Fruit fly (Drosophila melanogaster) whole organism, larva: ENCODE data around the gene CG31221.

ENCODE experiments used
- noc ChIP-seq: fragments of 200-800 bp; sonication (Bioruptor generic); optimal IDR thresholded peaks from 3 replicates; lab custom pipeline; 2019; ENCODE audit warnings: missing biosample characterization, mild to moderate bottlenecking, missing genetic modification characterization, moderate library complexity

The CG31221 gene

DNA sequence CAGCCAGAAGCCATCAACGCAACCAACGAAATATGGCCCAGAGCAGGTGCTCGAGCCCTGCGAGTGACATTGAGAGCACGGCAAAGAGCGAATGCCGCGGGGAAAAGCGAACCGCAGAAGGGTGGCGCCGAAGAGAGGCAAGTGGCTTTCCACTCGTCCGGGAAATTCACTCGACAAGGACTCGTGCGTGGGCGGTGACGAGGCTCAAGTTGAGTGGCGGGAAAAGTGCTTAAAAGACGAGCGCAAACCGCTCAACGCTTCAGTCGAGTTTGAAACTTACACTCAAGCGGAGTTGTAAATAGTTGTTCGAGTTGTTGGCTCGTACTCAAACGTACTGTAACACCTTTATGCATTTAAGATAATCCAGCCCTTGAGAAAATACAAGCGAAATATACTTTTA, at the start of gene CG31221:
Gene CG31221 (plus strand): TSS at position 256 of the 400 bp plus-strand sequence.
- TF ChIP-seq noc: no peak

DNA sequence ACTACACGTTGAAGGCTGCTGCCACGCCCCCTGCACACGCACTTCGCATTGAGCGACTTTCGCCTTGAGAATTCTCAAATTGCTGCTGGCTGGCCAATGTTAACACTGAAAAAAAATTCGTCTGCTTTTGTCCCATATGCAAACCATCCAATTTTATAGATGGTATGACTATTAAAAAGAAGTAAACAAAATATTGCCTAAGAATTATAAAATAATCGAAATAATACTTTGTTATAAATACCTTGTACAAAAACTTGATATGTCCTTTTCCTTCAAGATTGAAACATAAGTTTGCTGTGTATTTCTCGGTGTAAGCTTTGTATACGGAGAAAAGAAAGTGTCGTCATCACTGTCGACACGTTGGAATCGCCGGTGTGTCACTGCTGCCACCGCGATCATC, 49.6 kb upstream of the CG31221 start:
- TF ChIP-seq noc: no peak

DNA sequence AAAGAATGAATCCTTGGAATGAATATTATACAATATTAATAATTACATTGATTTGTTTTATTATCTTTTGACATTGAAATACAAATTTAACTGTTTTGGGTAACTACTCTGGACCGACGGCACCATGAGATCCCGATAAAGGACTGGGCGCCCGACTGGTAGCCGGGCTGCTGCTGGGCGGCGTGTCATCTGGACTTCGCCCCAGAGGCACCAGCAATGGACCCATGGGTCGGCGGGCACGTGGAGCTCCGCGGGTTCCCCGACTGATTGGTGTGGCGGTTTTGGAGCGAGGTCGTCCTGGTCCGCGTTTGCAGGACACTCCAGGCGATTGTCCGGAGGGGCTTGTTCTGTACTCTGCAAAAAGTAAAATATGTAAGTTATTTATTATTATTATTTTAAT, 43.4 kb upstream of the CG31221 start:
- no peak for TF ChIP-seq noc

DNA sequence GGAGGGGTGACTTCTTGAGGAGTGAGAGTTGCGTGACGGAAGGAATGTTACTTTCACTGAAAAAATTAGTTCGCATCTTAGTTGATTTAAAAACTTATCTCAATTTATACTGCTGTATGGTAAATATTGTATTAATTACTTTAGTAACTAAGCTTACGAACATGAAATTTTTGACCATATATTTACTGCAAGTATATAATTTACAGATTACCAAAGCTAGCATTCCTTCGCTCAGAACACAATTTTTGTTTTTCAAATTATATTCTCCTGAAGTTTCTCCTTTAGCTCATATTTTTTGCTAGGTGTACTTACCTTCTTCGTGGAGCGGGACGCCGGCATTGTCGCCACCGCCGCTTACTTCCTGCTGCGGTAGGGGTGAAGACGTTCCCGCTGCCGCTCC, 41.8 kb upstream of the CG31221 start:
- TF ChIP-seq noc: no peak

DNA sequence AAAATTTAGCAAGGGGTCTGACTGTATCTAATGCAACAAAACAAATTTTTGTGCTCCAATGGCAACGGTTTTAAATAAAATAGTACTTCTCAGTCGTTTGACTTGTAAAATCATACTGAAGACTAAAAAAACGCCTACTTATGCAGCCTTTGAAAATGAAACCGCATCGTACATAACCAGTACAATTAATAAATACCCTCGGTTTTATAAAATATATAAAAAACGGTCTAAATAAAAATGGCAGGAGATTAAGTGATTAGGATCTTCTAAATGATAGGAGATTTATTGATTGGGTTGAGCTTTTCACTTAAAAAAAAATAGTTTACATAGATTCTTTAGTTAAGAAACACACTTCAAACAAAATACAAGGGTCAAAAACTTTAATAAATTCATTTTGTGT, 37.8 kb upstream of the CG31221 start, which contains the start of gene CG3581:
Gene CG3581 (minus strand): TSS at position 101 of the 400 bp plus-strand sequence.
- no peak for TF ChIP-seq noc

DNA sequence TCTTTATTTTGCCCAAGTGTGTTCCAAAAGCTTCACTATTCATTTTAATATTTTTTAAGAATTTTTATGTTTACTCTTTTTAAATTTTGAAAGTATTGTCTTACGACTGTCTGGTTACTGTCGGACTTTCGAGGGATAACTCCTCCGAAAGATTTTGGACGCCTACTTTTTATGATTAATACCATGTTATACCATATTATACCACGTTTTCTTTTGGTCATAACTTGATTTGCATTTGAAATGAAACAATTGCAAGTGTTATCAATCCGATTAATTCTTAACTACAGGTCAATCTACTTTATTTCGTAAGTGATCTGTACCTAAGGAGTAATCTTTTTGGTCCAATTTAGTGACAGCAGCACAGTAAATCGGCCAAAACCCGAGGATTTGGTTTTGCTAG, 36.6 kb upstream of the CG31221 start, which contains the start of gene CG31404:
Gene CG31404 (minus strand): TSS at position 101 of the 400 bp plus-strand sequence.
- TF ChIP-seq noc: no peak

DNA sequence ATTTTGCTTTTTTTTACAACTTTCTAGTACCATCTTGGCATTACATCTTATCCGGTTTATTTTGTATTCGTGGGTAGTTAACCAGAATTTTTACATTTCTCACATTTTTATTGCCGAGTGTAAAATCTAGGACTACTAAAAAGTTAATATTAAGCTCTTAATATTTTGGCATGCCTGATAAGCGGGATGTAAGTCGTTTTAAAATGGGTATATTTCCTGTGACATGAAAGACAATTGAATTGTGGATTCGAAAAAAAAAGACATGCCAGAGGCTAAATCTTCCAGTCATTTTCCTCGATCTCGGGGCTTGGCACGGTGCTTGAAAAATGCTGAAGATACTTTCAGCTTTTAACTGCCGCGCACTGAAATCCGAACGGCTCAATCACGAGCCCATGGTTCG, 35.4 kb upstream of the CG31221 start, which contains the start of gene CG31245:
Gene CG31245 (minus strand): TSS at position 101 of the 400 bp plus-strand sequence.
- TF ChIP-seq noc: no peak

DNA sequence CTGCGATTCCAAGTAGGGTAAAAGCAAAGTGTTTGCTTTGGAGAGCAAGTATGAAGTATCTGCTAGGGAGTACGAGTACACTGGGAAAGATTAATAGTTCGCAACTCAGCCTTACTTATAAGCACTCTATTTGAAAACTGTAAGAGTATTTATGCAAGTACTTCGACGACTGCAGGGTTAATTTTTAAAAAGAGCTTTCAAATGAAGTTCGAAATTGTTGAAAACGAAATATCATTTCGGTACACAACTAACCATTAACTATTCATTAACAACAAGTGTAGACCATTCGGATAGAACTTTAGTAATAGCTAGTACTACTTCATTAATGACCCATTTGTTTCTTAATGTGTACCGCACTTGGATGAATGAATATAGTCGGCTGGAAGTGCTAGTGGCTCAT, 29.2 kb upstream of the CG31221 start:
- no peak for TF ChIP-seq noc

DNA sequence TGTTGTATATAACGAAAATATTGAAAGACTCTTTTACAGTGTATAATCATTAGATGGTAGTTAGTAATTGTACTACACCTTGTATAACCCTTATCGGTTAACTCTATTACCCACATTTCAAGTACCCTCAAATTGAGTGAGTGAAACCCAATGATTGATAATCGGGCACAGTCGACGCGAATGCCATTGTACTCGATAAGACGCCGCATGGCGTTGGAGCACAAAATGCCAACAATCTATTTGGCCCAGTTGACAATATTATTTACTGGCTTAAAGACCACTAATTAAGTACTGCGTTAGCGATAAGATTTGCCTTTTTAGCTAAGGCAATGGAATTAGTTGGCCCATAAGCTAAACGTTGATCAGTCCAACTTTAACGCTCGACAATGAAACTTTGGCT, 24.9 kb upstream of the CG31221 start, which contains the start of gene CG3734:
Gene CG3734 (plus strand): TSS at position 254 of the 400 bp plus-strand sequence.
- peak; percentile 59 for TF ChIP-seq noc

DNA sequence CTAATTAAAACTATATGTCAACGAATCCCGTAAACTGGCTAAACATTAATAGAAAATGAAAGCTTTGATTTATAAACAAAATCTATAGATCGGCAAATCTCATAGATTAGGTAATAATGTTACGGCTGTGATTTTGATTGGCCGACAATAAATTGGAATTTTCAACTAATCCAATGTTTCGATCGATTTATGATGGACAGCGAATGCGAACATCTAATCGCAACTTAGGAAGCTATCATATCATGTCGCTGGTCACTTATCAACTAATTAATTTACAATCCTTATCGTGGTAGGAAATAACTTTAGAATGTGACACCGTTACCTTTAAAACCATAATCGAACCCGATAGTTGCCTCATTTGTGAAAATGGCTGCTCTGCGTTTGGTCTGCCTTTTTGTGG, 22.6 kb upstream of the CG31221 start, which contains the start of gene CG18493:
Gene CG18493 (plus strand): TSS at position 352 of the 400 bp plus-strand sequence.
- TF ChIP-seq noc: peak; percentile 78

DNA sequence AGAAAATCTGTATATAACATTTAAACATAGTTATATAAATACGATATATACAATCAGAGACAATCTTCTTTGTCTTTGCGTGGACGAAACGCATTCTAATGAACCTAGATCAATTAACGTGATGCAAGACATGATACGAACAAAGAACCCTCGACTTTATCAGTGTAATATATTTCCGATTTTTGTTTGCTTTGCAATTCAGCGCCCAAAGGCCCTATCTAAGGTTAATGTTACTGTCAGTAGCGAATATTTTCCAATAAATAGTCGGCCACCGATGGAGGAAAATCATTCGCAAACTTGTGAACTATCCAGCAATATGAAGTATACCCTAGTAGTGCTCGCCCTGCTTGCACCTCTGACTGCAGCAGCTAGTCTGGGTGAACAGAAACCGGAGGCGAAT, 19.4 kb upstream of the CG31221 start, which contains the start of gene CG3739:
Gene CG3739 (plus strand): TSS at position 301 of the 400 bp plus-strand sequence.
- TF ChIP-seq noc: no peak

DNA sequence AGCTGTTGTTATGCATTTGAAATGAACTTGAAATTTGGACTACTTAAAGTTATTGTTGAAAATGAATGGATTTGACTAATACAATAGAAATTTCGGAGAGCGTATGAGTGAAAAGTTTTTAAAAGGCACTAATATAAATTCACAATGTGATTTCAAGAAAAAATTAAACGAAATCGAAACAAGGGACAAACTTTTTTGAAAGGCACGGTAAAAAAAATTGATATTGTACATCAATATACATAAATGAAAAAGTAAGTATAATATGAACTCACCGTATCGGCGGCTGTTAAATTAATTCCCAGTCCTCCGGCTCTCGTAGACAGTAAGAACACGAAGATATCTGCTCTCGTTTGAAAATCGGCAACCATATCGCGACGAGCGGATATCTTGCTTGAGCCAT, 14.0 kb upstream of the CG31221 start, which contains the start of gene CG31244:
Gene CG31244 (minus strand): TSS at position 101 of the 400 bp plus-strand sequence.
- TF ChIP-seq noc: no peak

DNA sequence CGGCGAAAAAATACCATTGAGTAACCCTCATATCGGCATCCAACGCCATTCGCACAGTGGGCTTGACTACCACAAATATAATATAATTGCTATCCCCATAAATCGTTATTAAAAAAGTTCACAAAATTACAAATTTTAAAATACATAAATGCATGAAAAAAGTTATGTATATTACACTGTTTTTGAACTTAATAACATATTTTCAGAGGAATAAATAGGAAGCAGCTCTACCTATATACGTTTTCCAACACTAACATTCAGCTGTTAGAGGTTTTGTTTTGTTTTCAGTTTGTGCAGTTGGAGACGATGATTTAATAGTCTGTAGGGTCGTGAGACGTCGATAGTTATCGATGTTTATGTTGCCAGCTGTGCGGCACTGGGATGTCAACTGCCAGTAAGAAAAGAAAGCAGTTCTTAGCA, 9.4 kb upstream of the CG31221 start, which contains the start of the genes Ino80 and Aptx:
Gene Ino80 (minus strand): TSS at position 58 of the 420 bp plus-strand sequence.
Gene Aptx (plus strand): TSS at position 360 of the 420 bp plus-strand sequence.
- peak; percentile 91 for TF ChIP-seq noc

DNA sequence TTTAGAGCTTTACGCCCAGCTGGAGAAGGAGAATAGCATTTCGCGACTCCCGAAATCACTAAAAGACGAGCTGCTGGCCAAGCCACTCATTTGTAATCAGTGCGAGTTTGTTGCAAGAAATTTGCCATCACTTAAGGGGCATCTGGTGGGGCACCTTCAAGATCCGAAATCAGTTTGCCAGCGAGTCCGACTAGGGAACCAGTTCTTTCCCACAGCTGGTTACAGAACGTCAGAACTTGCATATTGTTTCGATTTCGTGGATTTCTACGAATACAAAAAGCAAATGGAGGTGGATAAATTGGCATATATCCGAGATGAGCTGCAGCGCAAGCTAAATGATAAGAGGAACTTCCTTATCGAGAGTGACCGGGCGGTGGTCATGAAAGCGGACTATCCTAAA, 8.2 kb upstream of the CG31221 start:
- TF ChIP-seq noc: no peak

DNA sequence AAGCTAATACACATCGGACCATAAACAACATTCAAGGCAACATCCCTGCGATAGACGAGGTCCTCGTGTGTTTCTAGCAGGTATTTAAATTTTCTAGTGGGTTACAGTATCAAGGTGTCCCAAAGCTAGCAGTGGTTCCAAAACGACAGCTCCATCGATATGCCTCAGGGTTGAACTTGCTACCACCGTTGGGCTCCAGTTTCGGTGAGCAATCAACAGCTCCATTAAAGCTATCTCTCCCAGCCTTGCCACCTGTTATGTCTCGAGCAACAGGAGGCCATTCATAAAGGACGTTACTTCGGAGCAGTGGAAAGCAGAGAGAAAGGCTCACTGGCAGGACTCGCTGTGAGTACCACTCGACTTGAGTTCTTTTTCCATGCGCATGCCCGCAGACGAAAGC, 5.6 kb upstream of the CG31221 start:
- no peak for TF ChIP-seq noc

DNA sequence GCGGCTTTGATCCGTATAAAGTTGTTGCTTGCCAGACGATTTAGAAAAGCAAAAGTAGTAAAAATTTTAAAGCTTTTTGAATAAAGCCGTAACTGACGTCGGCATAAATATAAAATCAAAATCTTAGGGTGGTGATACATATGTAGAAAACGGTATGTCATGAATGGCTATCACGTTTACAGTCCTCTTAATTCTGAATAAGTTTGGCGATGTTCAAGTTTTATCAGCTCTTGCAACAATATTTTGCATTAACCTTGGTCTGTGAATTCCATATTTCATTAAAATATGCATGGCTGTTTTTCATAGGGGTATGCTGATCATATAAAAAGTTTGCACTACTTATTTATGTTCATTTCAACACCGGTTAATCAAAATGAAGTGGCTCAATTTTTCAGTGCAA, 3.9 kb upstream of the CG31221 start, which contains the start of gene CG11626:
Gene CG11626 (plus strand): TSS at position 301 of the 400 bp plus-strand sequence.
- no peak for TF ChIP-seq noc

DNA sequence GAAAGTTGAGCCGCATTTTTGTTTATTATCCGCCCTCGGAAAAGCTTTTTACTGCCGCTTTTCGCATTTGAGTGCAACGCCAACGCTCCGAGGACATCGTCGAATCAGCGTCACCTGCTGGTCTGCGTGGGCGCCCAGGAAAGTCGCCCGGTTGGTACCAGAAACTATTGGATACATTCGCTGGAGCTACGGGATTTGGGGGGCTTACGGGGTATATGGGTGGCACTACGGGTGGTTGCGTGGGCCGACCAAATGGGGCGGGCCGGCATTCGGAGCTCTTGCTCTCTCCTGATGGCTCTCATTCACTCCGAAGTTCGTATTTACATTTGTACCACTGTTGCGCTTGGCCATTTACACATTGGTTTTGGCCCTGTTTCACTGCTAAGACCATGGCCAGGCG, 1.1 kb upstream of the CG31221 start:
- TF ChIP-seq noc: no peak

DNA sequence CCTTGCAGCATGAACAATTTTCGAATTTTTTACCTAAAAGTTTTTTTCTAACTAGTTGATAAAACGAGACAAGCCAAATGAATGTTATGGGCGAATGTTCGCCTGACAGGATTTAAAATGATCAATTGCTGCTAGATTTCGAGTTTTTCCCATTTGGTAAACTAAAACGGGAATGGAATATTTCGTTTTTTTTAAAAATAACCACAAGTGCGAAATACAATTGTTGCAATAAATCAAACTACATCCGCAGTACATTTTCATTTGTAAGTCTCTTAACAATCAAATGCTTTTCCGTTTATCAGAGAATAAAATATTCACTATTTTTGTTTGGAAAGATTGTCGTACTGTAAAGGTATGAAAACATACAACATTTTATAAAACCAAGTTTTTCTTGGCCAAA, 12.6 kb downstream of the CG31221 start, which contains the start of gene CG3517:
Gene CG3517 (minus strand): TSS at position 101 of the 400 bp plus-strand sequence.
- no peak for TF ChIP-seq noc
